Worm (Caenorhabditis elegans) whole organism, L4 larva: ENCODE data around the gene C13A2.6.
A peak's percentile ranks its signal among the peaks of the same experiment; 100 is the strongest.

Experiments used
- F10B5.3 ChIP-seq: sonication (generic microtip); optimal IDR thresholded peaks from 2 replicates; lab custom pipeline; 2016; ENCODE audit warnings: mild to moderate bottlenecking, missing genetic modification characterization, missing compliant biosample characterization
- F26F4.8 ChIP-seq: fragments of 200-800 bp; sonication (Bioruptor generic); conservative IDR thresholded peaks from 2 replicates; pipeline ENCODE4 v1.3.6; 2022; ENCODE audit warnings: missing genetic modification characterization, missing compliant biosample characterization
- F44E2.7 ChIP-seq: fragments of 200-800 bp; sonication (Bioruptor generic); IDR thresholded peaks from 2 replicates; pipeline ENCODE4 v2.1.2; 2022; ENCODE audit warnings: missing genetic modification characterization, missing compliant biosample characterization
- F49E8.2 ChIP-seq: sonication (generic microtip); optimal IDR thresholded peaks from 2 replicates; lab custom pipeline; 2016; ENCODE audit warnings: missing compliant biosample characterization, mild to moderate bottlenecking, missing genetic modification characterization, borderline replicate concordance
- Y5F2A.4 ChIP-seq: fragments of 200-800 bp; sonication (Bioruptor generic); optimal IDR thresholded peaks from 2 replicates; lab custom pipeline; 2018; ENCODE audit warnings: mild to moderate bottlenecking, missing genetic modification characterization, missing compliant biosample characterization
- Y75B8A.6 ChIP-seq: fragments of 200-800 bp; sonication (Bioruptor generic); IDR thresholded peaks from 2 replicates; pipeline ENCODE4 v1.3.6; 2022; ENCODE audit warnings: missing genetic modification reagents, missing genetic modification characterization, missing compliant biosample characterization
- aha-1 ChIP-seq: fragments of 150-350 bp; peaks from one replicate; lab custom pipeline; 2014; ENCODE audit warnings: missing biosample characterization, missing genetic modification characterization
- ceh-20 ChIP-seq: fragments of 200-800 bp; sonication (Bioruptor generic); IDR thresholded peaks from 2 replicates; pipeline ENCODE4 v1.3.6; 2022; ENCODE audit warnings: missing genetic modification reagents, missing genetic modification characterization, missing compliant biosample characterization
- ceh-44 ChIP-seq: fragments of 200-800 bp; sonication (Bioruptor generic); IDR thresholded peaks from 2 replicates; pipeline ENCODE4 v1.3.6; 2022; ENCODE audit warnings: missing genetic modification reagents, missing genetic modification characterization, missing compliant biosample characterization
- ceh-62 ChIP-seq: sonication (generic microtip); optimal IDR thresholded peaks from 2 replicates; lab custom pipeline; 2017; ENCODE audit warnings: missing biosample characterization, missing genetic modification characterization
- cey-2 ChIP-seq: sonication (generic microtip); optimal IDR thresholded peaks from 3 replicates; lab custom pipeline; 2017; ENCODE audit warnings: missing genetic modification characterization, mild to moderate bottlenecking, missing compliant biosample characterization, antibody characterized with exemption, borderline replicate concordance; ENCODE audit not compliant: insufficient read depth
- ctbp-1 ChIP-seq: fragments of 200-800 bp; sonication (Bioruptor generic); IDR thresholded peaks from 2 replicates; pipeline ENCODE4 v1.3.6; 2022; ENCODE audit warnings: missing genetic modification reagents, missing genetic modification characterization, missing compliant biosample characterization
- egl-43 ChIP-seq: fragments of 200-800 bp; sonication (Bioruptor generic); IDR thresholded peaks from 2 replicates; pipeline ENCODE4 v1.3.6; 2022; ENCODE audit warnings: missing genetic modification reagents, missing genetic modification characterization, missing compliant biosample characterization
- hlh-11 ChIP-seq: fragments of 200-800 bp; sonication (Bioruptor generic); optimal IDR thresholded peaks from 2 replicates; lab custom pipeline; 2018; ENCODE audit warnings: mild to moderate bottlenecking, missing genetic modification characterization, missing compliant biosample characterization
- lin-1 ChIP-seq: fragments of 200-800 bp; sonication (Bioruptor generic); IDR thresholded peaks from 2 replicates; pipeline ENCODE4 v1.3.6; 2022; ENCODE audit warnings: missing genetic modification reagents, missing genetic modification characterization, missing compliant biosample characterization
- lin-15B ChIP-seq: fragments of 150-350 bp; sonication (generic microtip); optimal IDR thresholded peaks from 3 replicates; lab custom pipeline; 2014; ENCODE audit warnings: missing biosample characterization, missing genetic modification characterization
- lin-38 ChIP-seq: fragments of 200-800 bp; sonication (Bioruptor generic); IDR thresholded peaks from 2 replicates; pipeline ENCODE4 v1.3.6; 2022; ENCODE audit warnings: missing genetic modification reagents, missing genetic modification characterization, missing compliant biosample characterization
- lir-3 ChIP-seq: sonication (generic microtip); optimal IDR thresholded peaks from 2 replicates; lab custom pipeline; 2016; ENCODE audit warnings: mild to moderate bottlenecking, missing genetic modification characterization, missing compliant biosample characterization
- mdt-29 ChIP-seq: fragments of 200-800 bp; sonication (Bioruptor generic); IDR thresholded peaks from 2 replicates; pipeline ENCODE4 v1.3.6; 2022; ENCODE audit warnings: missing genetic modification reagents, missing genetic modification characterization, missing compliant biosample characterization
- mxl-3 ChIP-seq: fragments of 200-800 bp; sonication (Bioruptor generic); optimal IDR thresholded peaks from 2 replicates; lab custom pipeline; 2018; ENCODE audit warnings: mild to moderate bottlenecking, missing genetic modification characterization, missing compliant biosample characterization
- nhr-11 ChIP-seq: fragments of 150-350 bp; optimal IDR thresholded peaks from 2 replicates; lab custom pipeline; 2014; ENCODE audit warnings: missing biosample characterization, missing genetic modification characterization
- nhr-28 ChIP-seq: fragments of 150-350 bp; optimal IDR thresholded peaks from 2 replicates; lab custom pipeline; 2014; ENCODE audit warnings: missing biosample characterization, missing genetic modification characterization
- nhr-48 ChIP-seq: sonication (generic microtip); optimal IDR thresholded peaks from 2 replicates; lab custom pipeline; 2016; ENCODE audit warnings: mild to moderate bottlenecking, missing genetic modification characterization, missing compliant biosample characterization
- pha-4 ChIP-seq, 2 experiments: fragments of 150-350 bp in 1 of 2; fragments of 200-800 bp in 1 of 2; sonication (Bioruptor generic) in 1 of 2; IDR thresholded peaks in 1 of 2; optimal IDR thresholded peaks in 1 of 2; 2 replicates each; pipeline versions ENCODE4 v1.3.6 to Lab custom; 2014 to 2022; ENCODE audit warnings: missing genetic modification characterization in 2 of 2, missing genetic modification reagents in 2 of 2, missing biosample characterization in 1 of 2, missing compliant biosample characterization in 1 of 2
- saeg-2 ChIP-seq: fragments of 200-800 bp; sonication (Bioruptor generic); IDR thresholded peaks from 2 replicates; pipeline ENCODE4 v1.3.6; 2022; ENCODE audit warnings: missing genetic modification reagents, missing genetic modification characterization, missing compliant biosample characterization
- sdz-12 ChIP-seq: fragments of 200-800 bp; sonication (Bioruptor generic); optimal IDR thresholded peaks from 2 replicates; lab custom pipeline; 2018; ENCODE audit warnings: mild to moderate bottlenecking, missing genetic modification characterization, missing compliant biosample characterization
- skn-1 ChIP-seq: fragments of 150-350 bp; optimal IDR thresholded peaks from 2 replicates; lab custom pipeline; 2014; ENCODE audit warnings: missing biosample characterization, missing genetic modification characterization
- snpc-1.2 ChIP-seq: fragments of 200-800 bp; sonication (Bioruptor generic); IDR thresholded peaks from 2 replicates; pipeline ENCODE4 v1.3.6; 2022; ENCODE audit warnings: missing genetic modification reagents, missing genetic modification characterization, missing compliant biosample characterization
- tag-97 ChIP-seq: fragments of 200-800 bp; sonication (Bioruptor generic); IDR thresholded peaks from 2 replicates; pipeline ENCODE4 v1.3.6; 2022; ENCODE audit warnings: missing genetic modification characterization, missing compliant biosample characterization
- unc-130 ChIP-seq: sonication (generic microtip); optimal IDR thresholded peaks from 2 replicates; lab custom pipeline; 2016; ENCODE audit warnings: missing genetic modification reagents, missing genetic modification characterization, missing compliant biosample characterization
- unc-62 ChIP-seq, 3 experiments: fragments of 150-350 bp in 1 of 3; sonication (generic microtip); optimal IDR thresholded peaks in 2 of 3; peaks in 1 of 3; 1 replicate in 1 of 3; 2 replicates in 2 of 3; lab custom pipeline; 2014 to 2017; ENCODE audit warnings: missing biosample characterization in 3 of 3, missing genetic modification characterization in 3 of 3, missing genetic modification reagents in 3 of 3, missing genotype in 1 of 3
- vab-7 ChIP-seq: fragments of 200-800 bp; sonication (Bioruptor generic); IDR thresholded peaks from 2 replicates; pipeline ENCODE4 v1.3.6; 2022; ENCODE audit warnings: missing genetic modification reagents, missing genetic modification characterization, missing compliant biosample characterization
- zip-11 ChIP-seq: fragments of 200-800 bp; sonication (Bioruptor generic); IDR thresholded peaks from 2 replicates; pipeline ENCODE4 v1.3.6; 2022; ENCODE audit warnings: missing genetic modification characterization, missing compliant biosample characterization
- zip-2 ChIP-seq: fragments of 150-350 bp; optimal IDR thresholded peaks from 2 replicates; lab custom pipeline; 2014; ENCODE audit warnings: missing biosample characterization, missing genetic modification characterization
- ztf-11 ChIP-seq: fragments of 150-350 bp; optimal IDR thresholded peaks from 2 replicates; lab custom pipeline; 2014; ENCODE audit warnings: missing biosample characterization, missing genetic modification characterization

The C13A2.6 gene

DNA sequence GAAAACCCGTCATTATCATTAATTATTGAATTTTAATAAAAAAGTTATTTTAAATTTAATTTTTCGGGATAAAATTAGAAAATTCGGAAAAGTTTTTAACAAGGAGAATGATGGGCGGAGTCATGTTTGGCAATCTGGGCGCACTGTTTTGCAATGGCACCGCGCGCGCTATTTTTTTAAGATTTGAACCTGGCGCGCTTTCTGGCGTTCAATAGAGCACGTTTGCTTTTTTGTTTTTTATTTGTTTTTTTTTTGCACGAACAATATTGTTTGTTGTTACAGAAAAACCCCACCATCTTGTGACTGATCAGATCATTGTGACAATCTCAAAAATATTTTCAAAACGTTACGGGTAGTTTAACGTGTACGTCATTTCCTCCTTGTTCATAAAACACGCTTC lies 32.4 kb upstream of the C13A2.6 start, which contains the start of gene hyls-1 (continued):
- TF ChIP-seq vab-7 (GFP tag; lab: Robert Waterston, UW) (no peak), ceh-20 (GFP tag; lab: Robert Waterston, UW) (no peak), snpc-1.2 (GFP tag; lab: Robert Waterston, UW) (no peak), zip-11 (GFP tag; lab: Robert Waterston, UW) (no peak), ceh-44 (no peak), aha-1 (tag; lab: Kevin White, UChicago) (peak; percentile 89), ceh-62 (no peak), unc-130 (peak; percentile 50), skn-1 (tag; lab: Kevin White, UChicago) (no peak), egl-43 (GFP tag; lab: Robert Waterston, UW) (no peak), pha-4 (GFP tag; IDR thresholded peaks at IDR 0.05; lab: Robert Waterston, UW) (no peak), pha-4 (tag; optimal IDR thresholded peaks at IDR 0.05; lab: Kevin White, UChicago) (peak; percentile 75), nhr-28 (tag; lab: Kevin White, UChicago) (peak; percentile 53), tag-97 (no peak), F44E2.7 (GFP tag; lab: Robert Waterston, UW) (no peak), zip-2 (no peak), lin-15B (tag; lab: Kevin White, UChicago) (peak; percentile 54), cey-2 (no peak), hlh-11 (tag; lab: Kevin White, UChicago) (peak; percentile 50), nhr-11 (tag; lab: Kevin White, UChicago) (no peak), nhr-48 (tag; lab: Kevin White, UChicago) (peak; percentile 40), Y75B8A.6 (GFP tag; lab: Robert Waterston, UW) (no peak), ctbp-1 (GFP tag; lab: Robert Waterston, UW) (no peak), F49E8.2 (tag; lab: Kevin White, UChicago) (peak; percentile 44), Y5F2A.4 (GFP tag; lab: Kevin White, UChicago) (no peak), lir-3 (no peak), sdz-12 (GFP tag; lab: Kevin White, UChicago) (no peak), mxl-3 (no peak), lin-1 (no peak), F26F4.8 (GFP tag; lab: Robert Waterston, UW) (no peak), ztf-11 (tag; lab: Kevin White, UChicago) (no peak), mdt-29 (GFP tag; lab: Robert Waterston, UW) (no peak), saeg-2 (GFP tag; lab: Robert Waterston, UW) (no peak), F10B5.3 (no peak), lin-38 (GFP tag; lab: Robert Waterston, UW) (peak; percentile 97)
- TF ChIP-seq, all 104 proteins: peak for 37

DNA sequence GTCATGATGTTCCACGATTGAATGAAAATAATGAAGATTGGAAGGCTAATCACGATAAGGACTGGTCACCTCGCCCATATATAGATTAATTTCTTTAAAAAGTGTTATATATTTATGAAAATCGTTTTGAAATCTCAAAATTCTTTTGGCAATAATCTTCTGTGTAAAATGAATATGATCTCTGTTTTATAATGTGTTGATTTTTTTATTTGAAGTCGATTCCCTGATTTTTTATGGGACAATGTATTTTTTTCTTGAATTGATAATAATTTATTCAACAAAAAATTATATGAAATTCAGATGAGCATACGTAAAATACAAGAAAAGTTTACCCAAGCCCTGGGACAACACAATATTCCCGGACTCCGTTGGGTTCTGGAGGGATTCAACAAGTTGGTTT lies 30.0 kb upstream of the C13A2.6 start, which contains the start of gene C05C8.1:
Gene C05C8.1 (plus strand): TSS at position 301 of the 400 bp plus-strand sequence.
- TF ChIP-seq egl-43 (GFP tag; lab: Robert Waterston, UW), result no peak

DNA sequence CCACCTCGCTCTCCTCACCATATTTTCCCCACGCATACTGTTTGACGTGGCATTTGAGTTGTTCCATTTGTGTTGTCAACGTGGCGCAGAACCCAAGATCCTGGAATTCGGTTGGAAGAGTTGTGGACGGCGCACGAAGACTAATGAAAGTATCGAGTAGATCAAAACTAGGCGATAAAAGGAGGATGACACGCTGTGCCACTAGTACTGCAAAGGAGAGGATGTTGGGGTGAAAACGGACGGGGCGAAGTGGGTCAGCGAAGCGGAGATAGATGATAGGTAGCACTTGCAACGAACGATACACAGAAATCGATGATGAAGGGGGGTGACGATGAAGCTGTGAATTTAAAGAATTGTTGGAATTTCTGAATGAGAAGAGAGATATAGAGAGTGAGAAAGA lies 22.5 kb upstream of the C13A2.6 start, which contains the start of gene C05C8.7:
Gene C05C8.7 (minus strand): TSS at position 100 of the 400 bp plus-strand sequence.
- peak; percentile 21 for TF ChIP-seq mxl-3
- peak in 1 of 2 experiments; percentile 28 for TF ChIP-seq unc-62 (GFP tag; optimal IDR thresholded peaks at IDR 0.05 in 1 of 2; lab: Kevin White, UChicago)
- no peak for TF ChIP-seq unc-62 (tag; optimal IDR thresholded peaks at IDR 0.05; lab: Kevin White, UChicago)
- no peak for TF ChIP-seq skn-1 (tag; lab: Kevin White, UChicago)
